Fruit fly (Drosophila melanogaster) whole organism, prepupa: Measurements from ENCODE around the gene PIG-F.

Experiments
- Blimp-1 ChIP-seq: fragments of 200-800 bp; sonication (Bioruptor generic); optimal IDR thresholded peaks from 3 replicates; lab custom pipeline; 2017; ENCODE audit warnings: missing biosample characterization, missing genetic modification characterization, mild to moderate bottlenecking, moderate library complexity, missing genetic modification reagents
- CG10669 ChIP-seq: fragments of 200-800 bp; sonication (Bioruptor generic); optimal IDR thresholded peaks from 3 replicates; lab custom pipeline; 2018; ENCODE audit warnings: missing biosample characterization, mild to moderate bottlenecking, missing genetic modification characterization, moderate library complexity
- CG11294 ChIP-seq: fragments of 200-800 bp; sonication (Bioruptor generic); IDR thresholded peaks from 2 replicates; pipeline ENCODE4 v1.3.6; 2022; ENCODE audit warnings: missing biosample characterization, missing genetic modification characterization
- CG11762 ChIP-seq: fragments of 200-800 bp; sonication (Bioruptor generic); optimal IDR thresholded peaks from 3 replicates; lab custom pipeline; 2016; ENCODE audit warnings: missing biosample characterization, missing genetic modification characterization; ENCODE audit not compliant: insufficient read depth
- CG11902 ChIP-seq: fragments of 200-800 bp; sonication (Bioruptor generic); optimal IDR thresholded peaks from 3 replicates; lab custom pipeline; 2016; ENCODE audit warnings: missing biosample characterization, missing genetic modification characterization
- CG15336 ChIP-seq: fragments of 200-800 bp; sonication (Bioruptor generic); IDR thresholded peaks from 2 replicates; pipeline ENCODE4 v1.3.6; 2022; ENCODE audit warnings: missing biosample characterization, missing genetic modification characterization
- CG16779 ChIP-seq: fragments of 200-800 bp; sonication (Bioruptor generic); optimal IDR thresholded peaks from 3 replicates; lab custom pipeline; 2017; ENCODE audit warnings: missing biosample characterization, mild to moderate bottlenecking, missing genetic modification characterization
- CG3032 ChIP-seq: fragments of 200-800 bp; optimal IDR thresholded peaks from 2 replicates; lab custom pipeline; 2019; ENCODE audit warnings: missing biosample characterization, mild to moderate bottlenecking, missing genetic modification characterization, moderate library complexity
- CG32006 ChIP-seq: fragments of 200-800 bp; sonication (Bioruptor generic); optimal IDR thresholded peaks from 3 replicates; lab custom pipeline; 2017; ENCODE audit warnings: missing biosample characterization, mild to moderate bottlenecking, missing genetic modification characterization
- CG4318 ChIP-seq: fragments of 200-800 bp; sonication (Bioruptor generic); optimal IDR thresholded peaks from 3 replicates; lab custom pipeline; 2017; ENCODE audit warnings: missing biosample characterization, mild to moderate bottlenecking, missing genetic modification characterization
- CG6163 ChIP-seq: fragments of 200-800 bp; sonication (Bioruptor generic); IDR thresholded peaks from 3 replicates; pipeline ENCODE4 v1.3.6; 2022; ENCODE audit warnings: missing biosample characterization, missing genetic modification characterization
- CG6276 ChIP-seq: fragments of 200-800 bp; sonication (Bioruptor generic); optimal IDR thresholded peaks from 2 replicates; lab custom pipeline; 2017; ENCODE audit warnings: missing biosample characterization, mild to moderate bottlenecking, missing genetic modification characterization
- CG6808 ChIP-seq: fragments of 200-800 bp; sonication (Bioruptor generic); optimal IDR thresholded peaks from 3 replicates; lab custom pipeline; 2017; ENCODE audit warnings: missing biosample characterization, missing genetic modification characterization, mild to moderate bottlenecking, moderate library complexity, missing genetic modification reagents
- CG6854 ChIP-seq: fragments of 200-800 bp; sonication (Bioruptor generic); optimal IDR thresholded peaks from 2 replicates; lab custom pipeline; 2017; ENCODE audit warnings: missing biosample characterization, mild to moderate bottlenecking, missing genetic modification characterization
- CG8632 ChIP-seq: fragments of 200-800 bp; sonication (Bioruptor generic); optimal IDR thresholded peaks from 3 replicates; lab custom pipeline; 2016; ENCODE audit warnings: missing biosample characterization, missing genetic modification characterization
- CG9139 ChIP-seq: fragments of 200-800 bp; sonication (Bioruptor generic); optimal IDR thresholded peaks from 3 replicates; lab custom pipeline; 2017; ENCODE audit warnings: missing biosample characterization, mild to moderate bottlenecking, missing genetic modification characterization
- Eip78C ChIP-seq: fragments of 200-800 bp; sonication (Bioruptor generic); peaks from one replicate; lab custom pipeline; 2016; ENCODE audit warnings: missing biosample characterization, missing genetic modification characterization
- Eip93F ChIP-seq: fragments of 200-800 bp; sonication (Bioruptor generic); optimal IDR thresholded peaks from 2 replicates; lab custom pipeline; 2016; ENCODE audit warnings: missing biosample characterization, mild to moderate bottlenecking, missing genetic modification characterization
- Ets21C ChIP-seq: fragments of 200-800 bp; sonication (Bioruptor generic); optimal IDR thresholded peaks from 3 replicates; lab custom pipeline; 2016; ENCODE audit warnings: missing biosample characterization, missing genetic modification characterization
- Ets96B ChIP-seq: fragments of 200-800 bp; optimal IDR thresholded peaks from 2 replicates; lab custom pipeline; 2019; ENCODE audit warnings: missing biosample characterization, mild to moderate bottlenecking, missing genetic modification characterization, moderate library complexity
- Gug ChIP-seq: fragments of 200-800 bp; sonication (Bioruptor generic); IDR thresholded peaks from 2 replicates; pipeline ENCODE4 v1.3.6; 2022; ENCODE audit warnings: missing biosample characterization, missing genetic modification characterization
- Hr38 ChIP-seq: sonication (Bioruptor generic); optimal IDR thresholded peaks from 2 replicates; lab custom pipeline; 2016; ENCODE audit warnings: missing biosample characterization, missing genetic modification characterization
- Hr39 ChIP-seq: fragments of 200-800 bp; sonication (Bioruptor generic); optimal IDR thresholded peaks from 2 replicates; lab custom pipeline; 2016; ENCODE audit warnings: missing biosample characterization, missing genetic modification characterization
- Lpt ChIP-seq: fragments of 200-800 bp; sonication (Bioruptor generic); optimal IDR thresholded peaks from 3 replicates; lab custom pipeline; 2016; ENCODE audit warnings: missing biosample characterization, missing genetic modification characterization
- Smox ChIP-seq: fragments of 200-800 bp; sonication (Bioruptor generic); optimal IDR thresholded peaks from 3 replicates; lab custom pipeline; 2016; ENCODE audit warnings: missing biosample characterization, missing genetic modification characterization
- Sox102F ChIP-seq: fragments of 200-800 bp; sonication (Bioruptor generic); optimal IDR thresholded peaks from 2 replicates; lab custom pipeline; 2016; ENCODE audit warnings: missing biosample characterization, mild to moderate bottlenecking, missing genetic modification characterization
- Sox14 ChIP-seq: fragments of 200-800 bp; sonication (Bioruptor generic); optimal IDR thresholded peaks from 3 replicates; lab custom pipeline; 2016; ENCODE audit warnings: missing biosample characterization, missing genetic modification characterization
- Sox15 ChIP-seq: fragments of 200-800 bp; sonication (Bioruptor generic); optimal IDR thresholded peaks from 3 replicates; lab custom pipeline; 2016; ENCODE audit warnings: missing biosample characterization, missing genetic modification characterization
- cyc ChIP-seq: fragments of 200-800 bp; sonication (Bioruptor generic); optimal IDR thresholded peaks from 3 replicates; lab custom pipeline; 2016; ENCODE audit warnings: missing biosample characterization, missing genetic modification characterization
- dac ChIP-seq: fragments of 200-800 bp; sonication (Bioruptor generic); optimal IDR thresholded peaks from 2 replicates; lab custom pipeline; 2017; ENCODE audit warnings: missing biosample characterization, mild to moderate bottlenecking, missing genetic modification characterization
- dsx ChIP-seq: fragments of 200-800 bp; optimal IDR thresholded peaks from 3 replicates; lab custom pipeline; 2019; ENCODE audit warnings: missing biosample characterization, mild to moderate bottlenecking, missing genetic modification characterization, moderate library complexity; ENCODE audit not compliant: poor library complexity, severe bottlenecking
- eg ChIP-seq: fragments of 200-800 bp; sonication (Bioruptor generic); IDR thresholded peaks from 3 replicates; pipeline ENCODE4 v1.3.6; 2022; ENCODE audit warnings: missing biosample characterization, missing genetic modification characterization
- fd59A ChIP-seq: fragments of 200-800 bp; sonication (Bioruptor generic); optimal IDR thresholded peaks from 2 replicates; lab custom pipeline; 2017; ENCODE audit warnings: missing biosample characterization, mild to moderate bottlenecking, missing genetic modification characterization, missing genetic modification reagents
- fd85E ChIP-seq: fragments of 200-800 bp; sonication (Bioruptor generic); optimal IDR thresholded peaks from 3 replicates; lab custom pipeline; 2016; ENCODE audit warnings: missing biosample characterization, missing genetic modification characterization
- fkh ChIP-seq: fragments of 200-800 bp; sonication (Bioruptor generic); optimal IDR thresholded peaks from 3 replicates; lab custom pipeline; 2017; ENCODE audit warnings: missing biosample characterization, mild to moderate bottlenecking, missing genetic modification characterization, moderate library complexity
- net ChIP-seq: fragments of 200-800 bp; sonication (Bioruptor generic); optimal IDR thresholded peaks from 3 replicates; lab custom pipeline; 2016; ENCODE audit warnings: missing biosample characterization, missing genetic modification characterization
- pdm3 ChIP-seq: fragments of 200-800 bp; sonication (Bioruptor generic); optimal IDR thresholded peaks from 3 replicates; lab custom pipeline; 2016; ENCODE audit warnings: missing biosample characterization, missing genetic modification characterization
- vri ChIP-seq: fragments of 200-800 bp; sonication (Bioruptor generic); optimal IDR thresholded peaks from 3 replicates; lab custom pipeline; 2016; ENCODE audit warnings: missing biosample characterization, mild to moderate bottlenecking, missing genetic modification characterization

The PIG-F gene

dm6 chr3L:19590422-19590821 is 21.8 kb upstream of the PIG-F start, which contains the start of gene CG14100 (continued):
- TF ChIP-seq cyc (GFP tag; lab: Kevin White, UChicago) = peak; percentile 100
- TF ChIP-seq CG32006 (GFP tag; lab: Kevin White, UChicago) = peak; percentile 100
- peak; percentile 100 for TF ChIP-seq Ets21C (GFP tag; lab: Kevin White, UChicago)
- TF ChIP-seq CG6163 (GFP tag; lab: Robert Waterston, UW) = peak; percentile 100
- peak; percentile 100 for TF ChIP-seq CG11294 (GFP tag; lab: Robert Waterston, UW)
- peak; percentile 100 for TF ChIP-seq CG4318
- peak; percentile 99 for TF ChIP-seq CG6808
- TF ChIP-seq Sox14 = peak; percentile 100
- TF ChIP-seq CG6276 (GFP tag; lab: Kevin White, UChicago) = peak; percentile 100
- peak; percentile 100 for TF ChIP-seq fd59A (GFP tag; lab: Kevin White, UChicago)
- TF ChIP-seq pdm3 (GFP tag; lab: Kevin White, UChicago) = peak; percentile 100
- peak; percentile 99 for TF ChIP-seq dsx (GFP tag; lab: Kevin White, UChicago)
- peak; percentile 100 for TF ChIP-seq CG11902
- TF ChIP-seq Hr38 (GFP tag; lab: Kevin White, UChicago) = peak; percentile 100
- TF ChIP-seq Hr39 (GFP tag; lab: Kevin White, UChicago) = peak; percentile 100
- peak; percentile 100 for TF ChIP-seq CG3032 (tag; lab: Kevin White, UChicago)
- peak; percentile 100 for TF ChIP-seq CG10669 (GFP tag; lab: Kevin White, UChicago)
- peak; percentile 100 for TF ChIP-seq CG11762 (GFP tag; lab: Kevin White, UChicago)
- peak; percentile 100 for TF ChIP-seq net (GFP tag; lab: Kevin White, UChicago)
- peak; percentile 100 for TF ChIP-seq dac (GFP tag; lab: Kevin White, UChicago)
- peak; percentile 100 for TF ChIP-seq Smox
- peak; percentile 100 for TF ChIP-seq eg (GFP tag; lab: Robert Waterston, UW)

dm6 chr3L:19598369-19599148 is 13.7 kb upstream of the PIG-F start, which contains the start of the genes ash1 and Taf6:
Gene ash1, minus strand, starts transcription at chr3L:19598755.
Gene Taf6, plus strand, starts transcription at chr3L:19599088.
- TF ChIP-seq Eip93F (GFP tag; lab: Kevin White, UChicago) = peak; percentile 13
- TF ChIP-seq Sox102F (GFP tag; lab: Kevin White, UChicago) = no peak
- TF ChIP-seq CG11762 (GFP tag; lab: Kevin White, UChicago) = no peak
- no peak for TF ChIP-seq Sox15
- TF ChIP-seq CG8632 (GFP tag; lab: Kevin White, UChicago) = no peak
- no peak for TF ChIP-seq CG6808
- TF ChIP-seq vri (GFP tag; lab: Kevin White, UChicago) = no peak
- no peak for TF ChIP-seq fd85E (GFP tag; lab: Kevin White, UChicago)
- TF ChIP-seq Blimp-1 (GFP tag; lab: Kevin White, UChicago) = peak; percentile 89
- no peak for TF ChIP-seq CG9139 (GFP tag; lab: Kevin White, UChicago)
- TF ChIP-seq, all 60 proteins: peak for 2

dm6 chr3L:19601413-19601812 is 10.8 kb upstream of the PIG-F start, which contains the start of gene CG9368:
Gene CG9368, plus strand, starts transcription at chr3L:19601633.
- TF ChIP-seq fkh (GFP tag; lab: Kevin White, UChicago) = no peak
- TF ChIP-seq CG16779 (tag; lab: Kevin White, UChicago) = no peak
- TF ChIP-seq CG15336 (GFP tag; lab: Robert Waterston, UW) = no peak
- no peak for TF ChIP-seq eg (GFP tag; lab: Robert Waterston, UW)
- no peak for TF ChIP-seq vri (GFP tag; lab: Kevin White, UChicago)
- no peak for TF ChIP-seq Gug (GFP tag; lab: Robert Waterston, UW)
- no peak for TF ChIP-seq Eip78C (GFP tag; lab: Kevin White, UChicago)
- TF ChIP-seq Lpt (GFP tag; lab: Kevin White, UChicago) = no peak
- TF ChIP-seq CG6854 (GFP tag; lab: Kevin White, UChicago) = no peak
- no peak for TF ChIP-seq CG8632 (GFP tag; lab: Kevin White, UChicago)
- TF ChIP-seq Ets21C (GFP tag; lab: Kevin White, UChicago) = no peak
- no peak for TF ChIP-seq Ets96B (tag; lab: Kevin White, UChicago)
- TF ChIP-seq CG11762 (GFP tag; lab: Kevin White, UChicago) = no peak
